Worm (Caenorhabditis elegans): ENCODE results near the gene srg-62.

Gene srg-62

ce11 chrV:2725225-2725624 is 17.0 kb downstream of the srg-62 start, which contains the start of gene srg-59:
Gene srg-59 (minus strand): TSS chrV:2725325.
- no peak for TF ChIP-seq F55B11.4 (tag; optimal IDR thresholded peaks at IDR 0.05; ENCODE audit: borderline replicate concordance, insufficient read depth)
- no peak for TF ChIP-seq ztf-25 (GFP tag; IDR thresholded peaks at IDR 0.05)

- no peak for TF ChIP-seq somi-1 (GFP tag; optimal IDR thresholded peaks at IDR 0.05)
- no peak for TF ChIP-seq mes-4 (tag; optimal IDR thresholded peaks at IDR 0.05)
- TF ChIP-seq B0035.1 (tag; optimal IDR thresholded peaks at IDR 0.05), result no peak
- no peak for TF ChIP-seq hlh-26 (GFP tag; conservative IDR thresholded peaks at IDR 0.05)
- TF ChIP-seq K11D2.4 (GFP tag; IDR thresholded peaks at IDR 0.05), result no peak
These were observed 19.6 kb downstream of the srg-62 start, which contains the start of gene srg-60 for ce11 chrV:2722555-2722954. Gene srg-60 (minus strand): TSS chrV:2722655.

- no peak for TF ChIP-seq F33H1.4 (GFP tag; IDR thresholded peaks at IDR 0.05)
- no peak for TF ChIP-seq Y95B8A.8 (GFP tag; IDR thresholded peaks at IDR 0.05)
- no peak for TF ChIP-seq B0019.2 (GFP tag; conservative IDR thresholded peaks at IDR 0.05)
- TF ChIP-seq F37B4.10 (GFP tag; IDR thresholded peaks at IDR 0.05), result no peak
- TF ChIP-seq lin-54 (GFP tag; optimal IDR thresholded peaks at IDR 0.05), result no peak
- TF ChIP-seq lin-40 (tag; optimal IDR thresholded peaks at IDR 0.05), result no peak
- no peak for TF ChIP-seq hsf-1 (GFP tag; IDR thresholded peaks at IDR 0.05)
- no peak for TF ChIP-seq tbp1 (GFP tag; optimal IDR thresholded peaks at IDR 0.05)
These were observed 21.4 kb downstream of the srg-62 start, which contains the start of gene srt-27 for ce11 chrV:2720763-2721162. Gene srt-27 (minus strand): TSS chrV:2720863.

- TF ChIP-seq let-526 (GFP tag; IDR thresholded peaks at IDR 0.05) (no peak), rec-8 (tag; optimal IDR thresholded peaks at IDR 0.05) (no peak), madf-3 (GFP tag; IDR thresholded peaks at IDR 0.05) (no peak), dpff-1 (tag; optimal IDR thresholded peaks at IDR 0.05) (no peak), egrh-3 (GFP tag; IDR thresholded peaks at IDR 0.05) (peak; percentile 72; the same call in 1 of the 2 replicates), mxl-1 (tag; optimal IDR thresholded peaks at IDR 0.05) (no peak), ztf-28 (GFP tag; IDR thresholded peaks at IDR 0.05) (0 out of 2 replicates have a peak, but pooled peaks have one; percentile 13), D2030.7 (GFP tag; IDR thresholded peaks at IDR 0.05) (no peak), F22D6.2 (tag; optimal IDR thresholded peaks at IDR 0.05) (no peak), rcor-1 (GFP tag; IDR thresholded peaks at IDR 0.05) (no peak), B0019.2 (GFP tag; conservative IDR thresholded peaks at IDR 0.05) (no peak), zfh-2 (GFP tag; conservative IDR thresholded peaks at IDR 0.05) (peak; percentile 88), ceh-40 (GFP tag; IDR thresholded peaks at IDR 0.05) (no peak), F23B12.7 (tag; optimal IDR thresholded peaks at IDR 0.05; ENCODE audit: insufficient read depth) (no peak), nhr-27 (tag; optimal IDR thresholded peaks at IDR 0.05) (no peak), hmg-20 (GFP tag; IDR thresholded peaks at IDR 0.05) (no peak), snpc-4 (GFP tag; optimal IDR thresholded peaks at IDR 0.05) (no peak), snpc-4 (tag; optimal IDR thresholded peaks at IDR 0.05) (peak in 1 of 4 experiments; percentile 51), sea-2 (GFP tag; IDR thresholded peaks at IDR 0.05) (no peak), K11D2.4 (GFP tag; IDR thresholded peaks at IDR 0.05) (no peak), mes-4 (tag; optimal IDR thresholded peaks at IDR 0.05) (no peak), snpc-1.3 (tag; optimal IDR thresholded peaks at IDR 0.05; ENCODE audit: insufficient read depth) (no peak), hlh-12 (tag; optimal IDR thresholded peaks at IDR 0.05) (no peak), F49E8.2 (tag; optimal IDR thresholded peaks at IDR 0.05; ENCODE audit: insufficient read depth) (no peak), ceh-58 (GFP tag; IDR thresholded peaks at IDR 0.05) (no peak)
These were observed 23.5 kb downstream of the srg-62 start, which contains the start of gene srt-29 for ce11 chrV:2718688-2719185. Gene srt-29 (minus strand): TSS chrV:2719135.

Data from whole organism, young adult.